Worm (Caenorhabditis elegans): ENCODE data around the gene srh-131.

- no peak for TF ChIP-seq mep-1 (tag; optimal IDR thresholded peaks at IDR 0.05)
- TF ChIP-seq snpc-4 (tag; optimal IDR thresholded peaks at IDR 0.05), result no peak
- TF ChIP-seq ZK546.5 (tag; optimal IDR thresholded peaks at IDR 0.05), result no peak
- no peak for TF ChIP-seq ztf-7 (tag; optimal IDR thresholded peaks at IDR 0.05)
- TF ChIP-seq madf-5 (GFP tag; IDR thresholded peaks at IDR 0.05), result no peak
- no peak for TF ChIP-seq nhr-76 (tag; optimal IDR thresholded peaks at IDR 0.05)
- TF ChIP-seq mdl-1 (tag; optimal IDR thresholded peaks at IDR 0.05), result no peak
- TF ChIP-seq skn-1 (tag; optimal IDR thresholded peaks at IDR 0.05), result no peak
- no peak for TF ChIP-seq attf-4 (tag; optimal IDR thresholded peaks at IDR 0.05)
- TF ChIP-seq F44E2.7 (GFP tag; IDR thresholded peaks at IDR 0.05), result no peak
- no peak for TF ChIP-seq aly-2 (tag; optimal IDR thresholded peaks at IDR 0.05)
- TF ChIP-seq fos-1 (tag; optimal IDR thresholded peaks at IDR 0.05), result no peak
Observed at ce11 chrV:17019690-17020089, 14.4 kb downstream of the srh-131 start, which contains the start of gene F49H6.17.
